Worm (Caenorhabditis elegans) whole organism, late embryonic: Measurements from ENCODE around the gene nol-6.

Source experiments
- K09A11.1 ChIP-seq: sonication (generic microtip); optimal IDR thresholded peaks from 2 replicates; lab custom pipeline; 2017; ENCODE audit warnings: antibody characterized with exemption, mild to moderate bottlenecking, missing genetic modification characterization, missing compliant biosample characterization; ENCODE audit not compliant: insufficient read depth
- ahr-1 ChIP-seq: sonication (generic microtip); optimal IDR thresholded peaks from 2 replicates; lab custom pipeline; 2016; ENCODE audit warnings: missing genetic modification characterization, missing compliant biosample characterization
- ama-1 ChIP-seq: fragments of 150-350 bp; optimal IDR thresholded peaks from 2 replicates; lab custom pipeline; 2014
- ceh-18 ChIP-seq: sonication (generic microtip); optimal IDR thresholded peaks from 2 replicates; lab custom pipeline; 2016; ENCODE audit warnings: missing genetic modification characterization, missing compliant biosample characterization
- ceh-19 ChIP-seq: fragments of 200-800 bp; sonication (Bioruptor generic); optimal IDR thresholded peaks from 2 replicates; lab custom pipeline; 2018; ENCODE audit warnings: mild to moderate bottlenecking, missing genetic modification characterization, missing compliant biosample characterization
- ceh-2 ChIP-seq: sonication (generic microtip); optimal IDR thresholded peaks from 2 replicates; lab custom pipeline; 2016; ENCODE audit warnings: missing genotype, missing genetic modification characterization, missing compliant biosample characterization
- ceh-24 ChIP-seq: sonication (generic microtip); optimal IDR thresholded peaks from 2 replicates; lab custom pipeline; 2016; ENCODE audit warnings: mild to moderate bottlenecking, missing genetic modification characterization, missing compliant biosample characterization
- ceh-34 ChIP-seq: sonication (generic microtip); optimal IDR thresholded peaks from 2 replicates; lab custom pipeline; 2016; ENCODE audit warnings: mild to moderate bottlenecking, missing genetic modification characterization, missing compliant biosample characterization
- ceh-45 ChIP-seq: fragments of 200-800 bp; sonication (Bioruptor generic); IDR thresholded peaks from 2 replicates; pipeline ENCODE4 v1.3.6; 2022; ENCODE audit warnings: missing genetic modification reagents, missing genetic modification characterization, missing compliant biosample characterization
- ceh-48 ChIP-seq: sonication (generic microtip); optimal IDR thresholded peaks from 2 replicates; lab custom pipeline; 2016; ENCODE audit warnings: missing genetic modification characterization, inconsistent platforms, missing compliant biosample characterization
- ceh-9 ChIP-seq: sonication (generic microtip); optimal IDR thresholded peaks from 2 replicates; lab custom pipeline; 2016; ENCODE audit warnings: mild to moderate bottlenecking, missing genetic modification characterization, inconsistent platforms, missing compliant biosample characterization
- che-1 ChIP-seq: sonication (generic microtip); optimal IDR thresholded peaks from 2 replicates; lab custom pipeline; 2016; ENCODE audit warnings: mild to moderate bottlenecking, missing genetic modification characterization, missing compliant biosample characterization
- dve-1 ChIP-seq: sonication (generic microtip); optimal IDR thresholded peaks from 2 replicates; lab custom pipeline; 2017; ENCODE audit warnings: antibody characterized with exemption, mild to moderate bottlenecking, missing genetic modification characterization, missing compliant biosample characterization
- elt-2 ChIP-seq: sonication (generic microtip); optimal IDR thresholded peaks from 2 replicates; lab custom pipeline; 2016; ENCODE audit warnings: missing genetic modification reagents, missing genetic modification characterization, missing compliant biosample characterization
- elt-4 ChIP-seq: sonication (generic microtip); optimal IDR thresholded peaks from 2 replicates; lab custom pipeline; 2016; ENCODE audit warnings: missing genetic modification characterization, missing compliant biosample characterization
- ets-4 ChIP-seq: sonication (generic microtip); optimal IDR thresholded peaks from 2 replicates; lab custom pipeline; 2016; ENCODE audit warnings: missing genetic modification characterization, missing compliant biosample characterization
- eyg-1 ChIP-seq: sonication (generic microtip); optimal IDR thresholded peaks from 2 replicates; lab custom pipeline; 2016; ENCODE audit warnings: missing genotype, missing genetic modification characterization, missing compliant biosample characterization
- fax-1 ChIP-seq: sonication (generic microtip); optimal IDR thresholded peaks from 2 replicates; lab custom pipeline; 2016; ENCODE audit warnings: missing genotype, missing genetic modification characterization, missing compliant biosample characterization
- fkh-6 ChIP-seq: sonication (generic microtip); optimal IDR thresholded peaks from 2 replicates; lab custom pipeline; 2016; ENCODE audit warnings: missing genetic modification characterization, missing compliant biosample characterization
- hlh-13 ChIP-seq: fragments of 200-800 bp; sonication (Bioruptor generic); optimal IDR thresholded peaks from 2 replicates; lab custom pipeline; 2018; ENCODE audit warnings: mild to moderate bottlenecking, missing genetic modification characterization, missing compliant biosample characterization
- hlh-30 ChIP-seq: sonication (generic microtip); optimal IDR thresholded peaks from 2 replicates; lab custom pipeline; 2017; ENCODE audit warnings: antibody characterized with exemption, missing genetic modification characterization, missing compliant biosample characterization; ENCODE audit not compliant: insufficient read depth
- hlh-6 ChIP-seq: sonication (generic microtip); optimal IDR thresholded peaks from 2 replicates; lab custom pipeline; 2016; ENCODE audit warnings: missing genotype, missing genetic modification characterization, missing compliant biosample characterization
- lim-6 ChIP-seq: sonication (generic microtip); optimal IDR thresholded peaks from 2 replicates; lab custom pipeline; 2016; ENCODE audit warnings: missing genetic modification characterization, missing compliant biosample characterization
- madf-2 ChIP-seq: sonication (generic microtip); optimal IDR thresholded peaks from 2 replicates; lab custom pipeline; 2017; ENCODE audit warnings: missing genetic modification characterization, missing compliant biosample characterization
- odd-2 ChIP-seq: sonication (generic microtip); optimal IDR thresholded peaks from 2 replicates; lab custom pipeline; 2017; ENCODE audit warnings: antibody characterized with exemption, mild to moderate bottlenecking, missing genetic modification characterization, missing compliant biosample characterization
- pag-3 ChIP-seq: sonication (generic microtip); optimal IDR thresholded peaks from 2 replicates; lab custom pipeline; 2016; ENCODE audit warnings: missing compliant biosample characterization, missing genetic modification characterization, borderline replicate concordance
- pat-9 ChIP-seq: fragments of 200-800 bp; sonication (Bioruptor generic); optimal IDR thresholded peaks from 2 replicates; lab custom pipeline; 2018; ENCODE audit warnings: mild to moderate bottlenecking, missing genetic modification characterization, moderate library complexity, missing compliant biosample characterization
- pha-2 ChIP-seq: sonication (generic microtip); optimal IDR thresholded peaks from 2 replicates; lab custom pipeline; 2017; ENCODE audit warnings: mild to moderate bottlenecking, missing genetic modification characterization, missing compliant biosample characterization
- pha-4 ChIP-seq: fragments of 150-350 bp; optimal IDR thresholded peaks from 2 replicates; lab custom pipeline; 2018; ENCODE audit warnings: missing biosample characterization, missing genetic modification reagents, missing genetic modification characterization
- pros-1 ChIP-seq: fragments of 150-350 bp; optimal IDR thresholded peaks from 2 replicates; lab custom pipeline; 2014; ENCODE audit warnings: missing biosample characterization, missing genetic modification reagents, missing genetic modification characterization
- rnt-1 ChIP-seq: sonication (generic microtip); optimal IDR thresholded peaks from 2 replicates; lab custom pipeline; 2016; ENCODE audit warnings: missing genetic modification characterization, missing compliant biosample characterization
- sox-2 ChIP-seq: fragments of 200-800 bp; sonication (Bioruptor generic); IDR thresholded peaks from 2 replicates; pipeline ENCODE4 v1.3.6; 2022; ENCODE audit warnings: missing genetic modification reagents, missing genetic modification characterization, missing compliant biosample characterization
- syd-9 ChIP-seq: sonication (generic microtip); optimal IDR thresholded peaks from 2 replicates; lab custom pipeline; 2016; ENCODE audit warnings: mild to moderate bottlenecking, missing genetic modification characterization, moderate library complexity, missing compliant biosample characterization
- ttx-3 ChIP-seq: sonication (generic microtip); optimal IDR thresholded peaks from 2 replicates; lab custom pipeline; 2016; ENCODE audit warnings: missing genetic modification reagents, missing genetic modification characterization, missing compliant biosample characterization
- unc-42 ChIP-seq: sonication (generic microtip); optimal IDR thresholded peaks from 2 replicates; lab custom pipeline; 2016; ENCODE audit warnings: missing genotype, missing genetic modification characterization, missing compliant biosample characterization
- unc-55 ChIP-seq: sonication (generic microtip); optimal IDR thresholded peaks from 2 replicates; lab custom pipeline; 2017; ENCODE audit warnings: missing biosample characterization, missing genetic modification reagents, missing genetic modification characterization
- unc-86 ChIP-seq: sonication (generic microtip); optimal IDR thresholded peaks from 2 replicates; lab custom pipeline; 2016; ENCODE audit warnings: missing genetic modification characterization, missing compliant biosample characterization

nol-6 gene

DNA sequence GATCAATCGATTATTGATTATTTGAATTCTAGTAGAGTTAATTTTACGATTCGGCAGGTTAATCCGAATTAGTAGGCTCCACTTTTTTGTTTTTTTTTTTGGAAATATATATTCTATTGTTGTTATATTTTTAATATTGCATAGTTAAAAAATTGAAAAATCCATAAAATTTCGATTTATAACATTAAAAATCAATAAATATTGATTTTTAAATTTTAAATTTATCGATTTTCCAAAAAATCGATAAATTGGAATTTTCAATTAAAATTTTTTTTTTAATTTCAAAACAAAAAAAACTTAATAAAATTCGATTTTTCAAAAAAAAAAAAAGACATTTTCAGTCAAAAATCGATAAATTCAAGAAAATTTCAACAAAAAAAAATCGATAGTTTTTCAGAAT lies 17.3 kb downstream of the nol-6 start:
- TF ChIP-seq pat-9 (no peak), unc-42 (tag; lab: Kevin White, UChicago) (no peak), ceh-45 (GFP tag; lab: Robert Waterston, UW) (no peak), pha-2 (no peak), hlh-30 (no peak), pag-3 (tag; lab: Kevin White, UChicago) (no peak), ceh-19 (no peak), elt-4 (tag; lab: Kevin White, UChicago) (no peak), syd-9 (no peak), ets-4 (tag; lab: Kevin White, UChicago) (no peak), hlh-6 (tag; lab: Kevin White, UChicago) (no peak), rnt-1 (tag; lab: Kevin White, UChicago) (no peak)

ce11 chrII:1412359-1412907 lies 24.9 kb downstream of the nol-6 start, which contains the start of gene alkb-1:
TSS of gene alkb-1 (plus strand) at chrII:1412409.
- TF ChIP-seq hlh-30: no peak
- TF ChIP-seq syd-9: no peak
- no peak for TF ChIP-seq pha-4 (tag; lab: Kevin White, UChicago)
- no peak for TF ChIP-seq unc-42 (tag; lab: Kevin White, UChicago)
- no peak for TF ChIP-seq fax-1 (tag; lab: Kevin White, UChicago)
- TF ChIP-seq sox-2: no peak
- TF ChIP-seq pha-2: no peak
- no peak for TF ChIP-seq elt-2 (tag; lab: Kevin White, UChicago)
- no peak for TF ChIP-seq ahr-1 (tag; lab: Kevin White, UChicago)
- TF ChIP-seq madf-2 (tag; lab: Kevin White, UChicago): no peak
- TF ChIP-seq lim-6 (tag; lab: Kevin White, UChicago): no peak
- no peak for TF ChIP-seq ceh-19
- TF ChIP-seq unc-86 (tag; lab: Kevin White, UChicago): no peak

DNA sequence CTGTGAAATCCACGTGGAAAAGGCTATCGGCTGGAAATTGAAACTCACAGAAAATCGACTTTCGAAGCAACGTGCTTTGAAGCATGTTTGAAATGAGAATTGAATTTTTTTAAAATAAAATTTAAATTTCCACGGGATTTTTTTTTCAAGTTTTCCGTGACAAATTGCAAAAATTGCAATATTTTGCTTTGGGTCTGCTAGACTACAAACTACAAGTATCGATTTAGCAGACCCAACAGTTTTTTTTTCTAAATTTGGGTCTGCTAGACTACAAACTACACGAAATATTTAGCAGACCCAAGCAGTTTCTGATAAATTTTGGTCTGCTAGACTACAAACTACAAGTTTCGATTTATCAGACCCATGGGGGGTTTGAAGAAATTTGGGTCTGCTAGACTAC lies 25.9 kb downstream of the nol-6 start, which contains the start of gene Y51H7C.9:
Gene Y51H7C.9, minus strand, starts transcription at position 101 of the 400 bp plus-strand sequence.
- TF ChIP-seq unc-55 (no peak), madf-2 (tag; lab: Kevin White, UChicago) (no peak), dve-1 (tag; lab: Kevin White, UChicago) (no peak), pros-1 (no peak), elt-4 (tag; lab: Kevin White, UChicago) (no peak), lim-6 (tag; lab: Kevin White, UChicago) (no peak), ceh-24 (no peak), fkh-6 (tag; lab: Kevin White, UChicago) (no peak), ttx-3 (tag; lab: Kevin White, UChicago) (no peak), ceh-34 (tag; lab: Kevin White, UChicago) (no peak), ceh-48 (no peak), syd-9 (no peak), ceh-2 (tag; lab: Kevin White, UChicago) (no peak), che-1 (no peak), hlh-13 (GFP tag; lab: Kevin White, UChicago) (no peak), ama-1 (lab: Kevin White, UChicago) (no peak), pha-2 (no peak), pag-3 (tag; lab: Kevin White, UChicago) (no peak)

DNA sequence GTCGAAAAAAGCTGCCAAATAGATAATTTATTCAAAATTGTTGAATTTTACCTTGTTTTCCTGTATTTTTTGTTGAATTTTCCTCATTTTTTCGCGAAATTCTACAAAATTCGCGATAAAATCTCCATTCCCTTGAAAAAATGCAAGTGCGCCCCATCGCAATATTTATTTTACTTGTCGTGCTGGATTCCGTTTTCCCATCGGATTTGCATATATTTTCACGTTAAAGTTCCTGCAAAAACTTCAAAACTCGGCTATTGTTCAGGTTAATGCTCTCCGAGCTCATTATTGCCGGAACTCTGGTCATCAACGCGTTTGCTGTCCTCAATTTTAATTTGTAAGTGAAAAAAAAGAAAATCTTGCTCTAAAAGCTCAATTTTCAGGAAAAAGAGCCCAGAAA lies 34.2 kb downstream of the nol-6 start, which contains the start of the genes Y51H7C.41 and cogc-4:
Gene Y51H7C.41, plus strand, starts transcription at position 266 of the 400 bp plus-strand sequence.
Gene cogc-4, plus strand, starts transcription at position 386 of the 400 bp plus-strand sequence.
- TF ChIP-seq hlh-6 (tag; lab: Kevin White, UChicago): no peak
- no peak for TF ChIP-seq K09A11.1 (tag; lab: Kevin White, UChicago)
- TF ChIP-seq ceh-9 (tag; lab: Kevin White, UChicago): no peak
- TF ChIP-seq ceh-48: no peak
- no peak for TF ChIP-seq eyg-1 (tag; lab: Kevin White, UChicago)
- TF ChIP-seq pat-9: no peak
- no peak for TF ChIP-seq odd-2 (tag; lab: Kevin White, UChicago)
- no peak for TF ChIP-seq ceh-18
- no peak for TF ChIP-seq ceh-19
